Worm (Caenorhabditis elegans): ENCODE data around the gene arp-11.

DNA sequence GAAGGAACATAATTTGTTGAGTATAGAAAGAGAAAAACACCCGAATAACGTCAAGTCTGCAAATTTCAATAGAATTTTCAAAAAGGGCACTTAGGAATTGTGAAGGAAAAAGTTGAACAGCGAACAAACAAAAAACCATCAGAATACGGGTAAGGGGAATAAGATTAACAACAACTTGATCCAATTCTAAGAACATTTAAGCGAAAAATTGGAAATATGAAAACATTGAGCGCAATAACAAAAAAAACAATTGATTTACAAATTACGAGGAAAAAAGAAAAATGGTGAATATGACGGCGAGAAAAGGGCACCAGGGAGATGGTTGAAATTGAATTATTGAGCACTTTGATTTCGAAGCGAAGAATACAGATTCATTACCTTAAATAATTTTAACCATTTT lies 14.8 kb upstream of the arp-11 start:
- TF ChIP-seq zag-1 (tag; optimal IDR thresholded peaks at IDR 0.05) = no peak
- no peak for TF ChIP-seq unc-39 (tag; optimal IDR thresholded peaks at IDR 0.05)
- TF ChIP-seq ZK546.5 (tag; optimal IDR thresholded peaks at IDR 0.05) = no peak
- TF ChIP-seq elt-1 (tag; optimal IDR thresholded peaks at IDR 0.05) = no peak
- TF ChIP-seq fkh-10 (GFP tag; optimal IDR thresholded peaks at IDR 0.05) = no peak
- no peak for TF ChIP-seq nhr-76 (tag; optimal IDR thresholded peaks at IDR 0.05)
- TF ChIP-seq snpc-4 (tag; optimal IDR thresholded peaks at IDR 0.05) = no peak

All from whole organism, L3 larva.